Worm (Caenorhabditis elegans) whole organism, mixed stage, embryonic: Measurements from ENCODE around the gene ctsa-1.2.

Experiments
- ces-1 ChIP-seq: fragments of 150-350 bp; optimal IDR thresholded peaks from 2 replicates; lab custom pipeline; 2014; ENCODE audit warnings: missing biosample characterization, missing genetic modification reagents, missing genetic modification characterization
- flh-1 ChIP-seq: fragments of 200-800 bp; sonication (Bioruptor generic); optimal IDR thresholded peaks from 2 replicates; lab custom pipeline; 2018; ENCODE audit warnings: mild to moderate bottlenecking, missing genetic modification characterization, moderate library complexity, missing compliant biosample characterization
- ham-2 ChIP-seq: fragments of 200-800 bp; sonication (Bioruptor generic); optimal IDR thresholded peaks from 2 replicates; lab custom pipeline; 2018; ENCODE audit warnings: mild to moderate bottlenecking, missing genetic modification characterization, missing compliant biosample characterization
- mep-1 ChIP-seq: fragments of 150-350 bp; optimal IDR thresholded peaks from 2 replicates; lab custom pipeline; 2017; ENCODE audit warnings: missing biosample characterization, missing genetic modification reagents, missing genetic modification characterization, inconsistent platforms
- nhr-12 ChIP-seq: fragments of 150-350 bp; optimal IDR thresholded peaks from 2 replicates; lab custom pipeline; 2014; ENCODE audit warnings: missing biosample characterization, missing genetic modification characterization
- nhr-2 ChIP-seq: fragments of 150-350 bp; optimal IDR thresholded peaks from 2 replicates; lab custom pipeline; 2014; ENCODE audit warnings: missing biosample characterization, missing genetic modification characterization
- snpc-4 ChIP-seq: fragments of 150-350 bp; optimal IDR thresholded peaks from 2 replicates; lab custom pipeline; 2014; ENCODE audit warnings: missing biosample characterization, missing genetic modification characterization

DNA sequence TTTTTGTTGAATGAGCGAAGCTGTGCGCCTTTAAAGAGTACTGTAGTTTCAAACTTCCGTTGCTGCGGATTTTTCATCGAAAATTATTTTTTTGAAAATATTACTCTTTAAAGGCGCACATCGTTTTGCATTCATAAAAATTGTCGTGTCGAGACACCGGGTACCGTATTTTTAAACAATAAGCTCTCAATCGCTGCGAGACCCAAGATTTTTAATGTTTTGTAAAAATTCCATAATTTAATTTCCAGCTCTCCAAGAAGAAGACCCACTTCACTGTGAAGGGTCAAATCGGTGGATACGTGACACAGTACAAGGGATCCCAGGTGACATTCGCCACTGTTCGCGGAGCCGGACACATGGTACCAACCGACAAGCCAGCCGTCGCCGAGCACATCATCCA lies 3.2 kb downstream of the ctsa-1.2 start:
- TF ChIP-seq nhr-2 (tag; lab: Kevin White, UChicago) (no peak), ham-2 (GFP tag; lab: Kevin White, UChicago) (no peak), mep-1 (tag; lab: Kevin White, UChicago) (no peak), snpc-4 (tag; lab: Kevin White, UChicago) (no peak), flh-1 (GFP tag; lab: Kevin White, UChicago) (no peak), nhr-12 (tag; lab: Kevin White, UChicago) (no peak), ces-1 (GFP tag; lab: Kevin White, UChicago) (peak; percentile 11)
